Fruit fly (Drosophila melanogaster): Measurements from ENCODE around the gene Prp31.

- TF ChIP-seq CG17806 (tag; optimal IDR thresholded peaks at IDR 0.05) (no peak), CG4496 (GFP tag; IDR thresholded peaks at IDR 0.05) (no peak), CG8301 (tag; optimal IDR thresholded peaks at IDR 0.05) (no peak), rn (GFP tag; IDR thresholded peaks at IDR 0.05) (no peak), CG12605 (GFP tag; IDR thresholded peaks at IDR 0.05) (no peak), D1 (tag; optimal IDR thresholded peaks at IDR 0.05) (no peak), Pif1B (GFP tag; optimal IDR thresholded peaks at IDR 0.05) (no peak), EcR (GFP tag; optimal IDR thresholded peaks at IDR 0.05) (no peak)
Measured at dm6 chr3L:15188735-15189134, 29.8 kb downstream of the Prp31 start.
